Fruit fly (Drosophila melanogaster) whole organism, prepupa: ENCODE measurements around the gene CG15027.

ENCODE experiments used
- Blimp-1 ChIP-seq: fragments of 200-800 bp; sonication (Bioruptor generic); optimal IDR thresholded peaks from 3 replicates; lab custom pipeline; 2017; ENCODE audit warnings: missing biosample characterization, missing genetic modification characterization, mild to moderate bottlenecking, moderate library complexity, missing genetic modification reagents
- CG10631 ChIP-seq: fragments of 200-800 bp; sonication (Bioruptor generic); optimal IDR thresholded peaks from 2 replicates; lab custom pipeline; 2016; ENCODE audit warnings: missing biosample characterization, missing genetic modification characterization
- CG11294 ChIP-seq: fragments of 200-800 bp; sonication (Bioruptor generic); IDR thresholded peaks from 2 replicates; pipeline ENCODE4 v1.3.6; 2022; ENCODE audit warnings: missing biosample characterization, missing genetic modification characterization
- CG11762 ChIP-seq: fragments of 200-800 bp; sonication (Bioruptor generic); optimal IDR thresholded peaks from 3 replicates; lab custom pipeline; 2016; ENCODE audit warnings: missing biosample characterization, missing genetic modification characterization; ENCODE audit not compliant: insufficient read depth
- CG11902 ChIP-seq: fragments of 200-800 bp; sonication (Bioruptor generic); optimal IDR thresholded peaks from 3 replicates; lab custom pipeline; 2016; ENCODE audit warnings: missing biosample characterization, missing genetic modification characterization
- CG15336 ChIP-seq: fragments of 200-800 bp; sonication (Bioruptor generic); IDR thresholded peaks from 2 replicates; pipeline ENCODE4 v1.3.6; 2022; ENCODE audit warnings: missing biosample characterization, missing genetic modification characterization
- CG16779 ChIP-seq: fragments of 200-800 bp; sonication (Bioruptor generic); optimal IDR thresholded peaks from 3 replicates; lab custom pipeline; 2017; ENCODE audit warnings: missing biosample characterization, mild to moderate bottlenecking, missing genetic modification characterization
- CG3032 ChIP-seq: fragments of 200-800 bp; optimal IDR thresholded peaks from 2 replicates; lab custom pipeline; 2019; ENCODE audit warnings: missing biosample characterization, mild to moderate bottlenecking, missing genetic modification characterization, moderate library complexity
- CG31627 ChIP-seq: fragments of 200-800 bp; sonication (Bioruptor generic); optimal IDR thresholded peaks from 3 replicates; lab custom pipeline; 2016; ENCODE audit warnings: missing biosample characterization, missing genetic modification characterization
- CG34406 ChIP-seq: fragments of 200-800 bp; sonication (Bioruptor generic); optimal IDR thresholded peaks from 3 replicates; lab custom pipeline; 2016; ENCODE audit warnings: missing biosample characterization, missing genetic modification characterization
- CG3919 ChIP-seq: fragments of 200-800 bp; sonication (Bioruptor generic); optimal IDR thresholded peaks from 3 replicates; lab custom pipeline; 2016; ENCODE audit warnings: missing biosample characterization, missing genetic modification characterization
- CG4318 ChIP-seq: fragments of 200-800 bp; sonication (Bioruptor generic); optimal IDR thresholded peaks from 3 replicates; lab custom pipeline; 2017; ENCODE audit warnings: missing biosample characterization, mild to moderate bottlenecking, missing genetic modification characterization
- CG6163 ChIP-seq: fragments of 200-800 bp; sonication (Bioruptor generic); IDR thresholded peaks from 3 replicates; pipeline ENCODE4 v1.3.6; 2022; ENCODE audit warnings: missing biosample characterization, missing genetic modification characterization
- CG6792 ChIP-seq: fragments of 200-800 bp; sonication (Bioruptor generic); optimal IDR thresholded peaks from 3 replicates; lab custom pipeline; 2016; ENCODE audit warnings: missing biosample characterization, missing genetic modification characterization
- CG6808 ChIP-seq: fragments of 200-800 bp; sonication (Bioruptor generic); optimal IDR thresholded peaks from 3 replicates; lab custom pipeline; 2017; ENCODE audit warnings: missing biosample characterization, missing genetic modification characterization, mild to moderate bottlenecking, moderate library complexity, missing genetic modification reagents
- CG6854 ChIP-seq: fragments of 200-800 bp; sonication (Bioruptor generic); optimal IDR thresholded peaks from 2 replicates; lab custom pipeline; 2017; ENCODE audit warnings: missing biosample characterization, mild to moderate bottlenecking, missing genetic modification characterization
- CG8119 ChIP-seq: fragments of 200-800 bp; sonication (Bioruptor generic); IDR thresholded peaks from 3 replicates; pipeline ENCODE4 v1.3.6; 2022; ENCODE audit warnings: missing biosample characterization, missing genetic modification characterization
- CG8319 ChIP-seq: fragments of 200-800 bp; sonication (Bioruptor generic); optimal IDR thresholded peaks from 3 replicates; lab custom pipeline; 2016; ENCODE audit warnings: missing biosample characterization, missing genetic modification characterization
- CG8632 ChIP-seq: fragments of 200-800 bp; sonication (Bioruptor generic); optimal IDR thresholded peaks from 3 replicates; lab custom pipeline; 2016; ENCODE audit warnings: missing biosample characterization, missing genetic modification characterization
- Eip78C ChIP-seq: fragments of 200-800 bp; sonication (Bioruptor generic); peaks from one replicate; lab custom pipeline; 2016; ENCODE audit warnings: missing biosample characterization, missing genetic modification characterization
- Eip93F ChIP-seq: fragments of 200-800 bp; sonication (Bioruptor generic); optimal IDR thresholded peaks from 2 replicates; lab custom pipeline; 2016; ENCODE audit warnings: missing biosample characterization, mild to moderate bottlenecking, missing genetic modification characterization
- Ets21C ChIP-seq: fragments of 200-800 bp; sonication (Bioruptor generic); optimal IDR thresholded peaks from 3 replicates; lab custom pipeline; 2016; ENCODE audit warnings: missing biosample characterization, missing genetic modification characterization
- Gug ChIP-seq: fragments of 200-800 bp; sonication (Bioruptor generic); IDR thresholded peaks from 2 replicates; pipeline ENCODE4 v1.3.6; 2022; ENCODE audit warnings: missing biosample characterization, missing genetic modification characterization
- Hr38 ChIP-seq: sonication (Bioruptor generic); optimal IDR thresholded peaks from 2 replicates; lab custom pipeline; 2016; ENCODE audit warnings: missing biosample characterization, missing genetic modification characterization
- Hr39 ChIP-seq: fragments of 200-800 bp; sonication (Bioruptor generic); optimal IDR thresholded peaks from 2 replicates; lab custom pipeline; 2016; ENCODE audit warnings: missing biosample characterization, missing genetic modification characterization
- Hr4 ChIP-seq: fragments of 200-800 bp; sonication (Bioruptor generic); optimal IDR thresholded peaks from 3 replicates; lab custom pipeline; 2016; ENCODE audit warnings: missing biosample characterization, missing genetic modification characterization
- Lpt ChIP-seq: fragments of 200-800 bp; sonication (Bioruptor generic); optimal IDR thresholded peaks from 3 replicates; lab custom pipeline; 2016; ENCODE audit warnings: missing biosample characterization, missing genetic modification characterization
- OdsH ChIP-seq: fragments of 200-800 bp; sonication (Bioruptor generic); optimal IDR thresholded peaks from 3 replicates; lab custom pipeline; 2016; ENCODE audit warnings: missing biosample characterization, missing genetic modification characterization
- Sox102F ChIP-seq: fragments of 200-800 bp; sonication (Bioruptor generic); optimal IDR thresholded peaks from 2 replicates; lab custom pipeline; 2016; ENCODE audit warnings: missing biosample characterization, mild to moderate bottlenecking, missing genetic modification characterization
- Sox14 ChIP-seq: fragments of 200-800 bp; sonication (Bioruptor generic); optimal IDR thresholded peaks from 3 replicates; lab custom pipeline; 2016; ENCODE audit warnings: missing biosample characterization, missing genetic modification characterization
- achi ChIP-seq: fragments of 200-800 bp; sonication (Bioruptor generic); optimal IDR thresholded peaks from 3 replicates; lab custom pipeline; 2016; ENCODE audit warnings: missing biosample characterization, missing genetic modification characterization
- acj6 ChIP-seq: fragments of 200-800 bp; sonication (Bioruptor generic); optimal IDR thresholded peaks from 3 replicates; lab custom pipeline; 2016; ENCODE audit warnings: missing biosample characterization, missing genetic modification characterization
- cyc ChIP-seq: fragments of 200-800 bp; sonication (Bioruptor generic); optimal IDR thresholded peaks from 3 replicates; lab custom pipeline; 2016; ENCODE audit warnings: missing biosample characterization, missing genetic modification characterization
- dac ChIP-seq: fragments of 200-800 bp; sonication (Bioruptor generic); optimal IDR thresholded peaks from 2 replicates; lab custom pipeline; 2017; ENCODE audit warnings: missing biosample characterization, mild to moderate bottlenecking, missing genetic modification characterization
- eg ChIP-seq: fragments of 200-800 bp; sonication (Bioruptor generic); IDR thresholded peaks from 3 replicates; pipeline ENCODE4 v1.3.6; 2022; ENCODE audit warnings: missing biosample characterization, missing genetic modification characterization
- esn ChIP-seq: fragments of 200-800 bp; sonication (Bioruptor generic); optimal IDR thresholded peaks from 2 replicates; lab custom pipeline; 2016; ENCODE audit warnings: missing biosample characterization, mild to moderate bottlenecking, missing genetic modification characterization, moderate library complexity
- fd59A ChIP-seq: fragments of 200-800 bp; sonication (Bioruptor generic); optimal IDR thresholded peaks from 2 replicates; lab custom pipeline; 2017; ENCODE audit warnings: missing biosample characterization, mild to moderate bottlenecking, missing genetic modification characterization, missing genetic modification reagents
- fd85E ChIP-seq: fragments of 200-800 bp; sonication (Bioruptor generic); optimal IDR thresholded peaks from 3 replicates; lab custom pipeline; 2016; ENCODE audit warnings: missing biosample characterization, missing genetic modification characterization
- fkh ChIP-seq: fragments of 200-800 bp; sonication (Bioruptor generic); optimal IDR thresholded peaks from 3 replicates; lab custom pipeline; 2017; ENCODE audit warnings: missing biosample characterization, mild to moderate bottlenecking, missing genetic modification characterization, moderate library complexity
- lz ChIP-seq: fragments of 200-800 bp; sonication (Bioruptor generic); optimal IDR thresholded peaks from 3 replicates; lab custom pipeline; 2016; ENCODE audit warnings: missing biosample characterization, missing genetic modification characterization
- pdm3 ChIP-seq: fragments of 200-800 bp; sonication (Bioruptor generic); optimal IDR thresholded peaks from 3 replicates; lab custom pipeline; 2016; ENCODE audit warnings: missing biosample characterization, missing genetic modification characterization
- ss ChIP-seq, 2 experiments: fragments of 200-800 bp; sonication (Bioruptor generic); optimal IDR thresholded peaks; 2 replicates in 1 of 2; 3 replicates in 1 of 2; lab custom pipeline; 2017 to 2018; ENCODE audit warnings: mild to moderate bottlenecking in 2 of 2, missing biosample characterization in 2 of 2, missing genetic modification characterization in 2 of 2, moderate library complexity in 1 of 2
- svp ChIP-seq: fragments of 200-800 bp; sonication (Bioruptor generic); peaks from one replicate; lab custom pipeline; 2016; ENCODE audit warnings: missing biosample characterization, missing genetic modification characterization
- topi ChIP-seq: fragments of 200-800 bp; sonication (Bioruptor generic); optimal IDR thresholded peaks from 3 replicates; lab custom pipeline; 2016; ENCODE audit warnings: missing biosample characterization, missing genetic modification characterization
- vri ChIP-seq: fragments of 200-800 bp; sonication (Bioruptor generic); optimal IDR thresholded peaks from 3 replicates; lab custom pipeline; 2016; ENCODE audit warnings: missing biosample characterization, mild to moderate bottlenecking, missing genetic modification characterization

The CG15027 gene

dm6 chrX:15062619-15063018 lies 23.0 kb downstream of the CG15027 start:
- no peak for TF ChIP-seq Hr38 (GFP tag; lab: Kevin White, UChicago)
- TF ChIP-seq CG6163 (GFP tag; lab: Robert Waterston, UW) = 0 out of 3 replicates have a peak, but pooled peaks have one; percentile 17
- TF ChIP-seq eg (GFP tag; lab: Robert Waterston, UW) = no peak
- no peak for TF ChIP-seq CG11294 (GFP tag; lab: Robert Waterston, UW)
- no peak for TF ChIP-seq achi (GFP tag; lab: Kevin White, UChicago)
- TF ChIP-seq Hr39 = no peak
- TF ChIP-seq Lpt = no peak

- TF ChIP-seq CG6163 (GFP tag; lab: Robert Waterston, UW) = peak; percentile 74; the same call in 2 of the 3 replicates
- TF ChIP-seq fd59A (GFP tag; lab: Kevin White, UChicago) = no peak
- no peak for TF ChIP-seq Eip78C (GFP tag; lab: Kevin White, UChicago)
- TF ChIP-seq svp = peak; percentile 66
- TF ChIP-seq pdm3 (GFP tag; lab: Kevin White, UChicago) = no peak
- TF ChIP-seq CG6808 (GFP tag; lab: Kevin White, UChicago) = no peak
- no peak for TF ChIP-seq CG11762 (GFP tag; lab: Kevin White, UChicago)
- no peak for TF ChIP-seq CG8319 (GFP tag; lab: Kevin White, UChicago)
- TF ChIP-seq CG3032 = no peak
- TF ChIP-seq Sox14 (GFP tag; lab: Kevin White, UChicago) = peak; percentile 25
- TF ChIP-seq Hr38 (GFP tag; lab: Kevin White, UChicago) = no peak
- no peak for TF ChIP-seq ss (GFP tag; optimal IDR thresholded peaks at IDR 0.05; lab: Kevin White, UChicago)
These were observed 36.9 kb downstream of the CG15027 start for dm6 chrX:15048713-15049112.

DNA sequence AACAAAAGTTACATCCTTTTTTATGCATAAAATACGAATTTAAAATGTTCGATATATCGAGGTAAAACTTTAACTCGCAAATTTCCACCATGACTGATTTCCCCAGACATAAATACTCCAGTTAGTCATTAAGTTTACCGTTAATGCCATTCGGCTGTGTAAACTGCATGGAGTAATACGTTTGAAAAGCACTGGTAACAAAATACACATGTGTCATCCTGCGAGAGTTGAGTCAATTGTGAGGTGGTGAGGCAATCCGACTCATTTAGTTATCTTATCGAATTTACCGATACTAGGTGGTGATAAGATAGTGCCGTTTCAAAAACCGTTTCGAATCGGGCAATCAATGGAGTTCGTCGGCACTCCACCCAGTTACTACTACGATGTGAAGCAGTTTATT lies 40.0 kb downstream of the CG15027 start:
- TF ChIP-seq CG8119 (GFP tag; lab: Robert Waterston, UW) (no peak), Eip78C (GFP tag; lab: Kevin White, UChicago) (peak; percentile 13), CG11294 (GFP tag; lab: Robert Waterston, UW) (no peak), CG11902 (GFP tag; lab: Kevin White, UChicago) (no peak), Sox102F (GFP tag; lab: Kevin White, UChicago) (no peak), lz (GFP tag; lab: Kevin White, UChicago) (no peak), vri (GFP tag; lab: Kevin White, UChicago) (peak; percentile 60), CG6808 (GFP tag; lab: Kevin White, UChicago) (no peak), Ets21C (GFP tag; lab: Kevin White, UChicago) (no peak), Gug (GFP tag; lab: Robert Waterston, UW) (no peak), eg (GFP tag; lab: Robert Waterston, UW) (no peak), CG6854 (GFP tag; lab: Kevin White, UChicago) (peak; percentile 12), Lpt (no peak), fkh (peak; percentile 11), CG16779 (tag; lab: Kevin White, UChicago) (no peak), CG4318 (GFP tag; lab: Kevin White, UChicago) (no peak), esn (no peak), Eip93F (GFP tag; lab: Kevin White, UChicago) (peak; percentile 6), dac (GFP tag; lab: Kevin White, UChicago) (no peak), Blimp-1 (no peak), Hr38 (GFP tag; lab: Kevin White, UChicago) (no peak), OdsH (no peak), pdm3 (GFP tag; lab: Kevin White, UChicago) (no peak), fd59A (GFP tag; lab: Kevin White, UChicago) (no peak), CG15336 (GFP tag; lab: Robert Waterston, UW) (no peak)

- TF ChIP-seq fkh (peak; percentile 30), CG8319 (GFP tag; lab: Kevin White, UChicago) (no peak), Gug (GFP tag; lab: Robert Waterston, UW) (no peak), Eip93F (GFP tag; lab: Kevin White, UChicago) (no peak), CG6854 (GFP tag; lab: Kevin White, UChicago) (no peak), fd85E (GFP tag; lab: Kevin White, UChicago) (no peak), CG3919 (GFP tag; lab: Kevin White, UChicago) (peak; percentile 20), topi (GFP tag; lab: Kevin White, UChicago) (peak; percentile 44), CG10631 (GFP tag; lab: Kevin White, UChicago) (no peak), fd59A (GFP tag; lab: Kevin White, UChicago) (peak; percentile 45), vri (GFP tag; lab: Kevin White, UChicago) (peak; percentile 11), acj6 (peak; percentile 14), CG34406 (GFP tag; lab: Kevin White, UChicago) (peak; percentile 3), CG31627 (no peak), CG6792 (peak; percentile 1), Hr39 (no peak), Blimp-1 (no peak), Hr4 (GFP tag; lab: Kevin White, UChicago) (no peak), cyc (GFP tag; lab: Kevin White, UChicago) (no peak), CG8632 (GFP tag; lab: Kevin White, UChicago) (no peak), CG11902 (GFP tag; lab: Kevin White, UChicago) (no peak)
These were observed 41.9 kb downstream of the CG15027 start, which contains the start of gene CG5541 for dm6 chrX:15043700-15044225. Gene CG5541, plus strand, starts transcription at chrX:15044123.
